Worm (Caenorhabditis elegans) whole organism, L1 larva: Measurements from ENCODE around the gene oac-46.

Experiments
- ama-1 ChIP-seq: fragments of 150-350 bp; optimal IDR thresholded peaks from 2 replicates; lab custom pipeline; 2014
- ceh-82 ChIP-seq, 3 experiments: fragments of 150-350 bp in 1 of 3; sonication (generic microtip) in 2 of 3; optimal IDR thresholded peaks; 2 replicates each; lab custom pipeline; 2014 to 2017; ENCODE audit warnings: missing biosample characterization in 3 of 3, missing genetic modification characterization in 3 of 3
- fos-1 ChIP-seq: fragments of 150-350 bp; optimal IDR thresholded peaks from 2 replicates; lab custom pipeline; 2014; ENCODE audit warnings: missing biosample characterization, missing genetic modification characterization
- grh-1 ChIP-seq: fragments of 200-800 bp; sonication (Bioruptor generic); IDR thresholded peaks from 2 replicates; pipeline ENCODE4 v1.3.6; 2022; ENCODE audit warnings: missing genetic modification reagents, missing genetic modification characterization, missing compliant biosample characterization
- mdl-1 ChIP-seq, 2 experiments: fragments of 150-350 bp; optimal IDR thresholded peaks; 2 replicates each; lab custom pipeline; 2014 to 2017; ENCODE audit warnings: missing biosample characterization in 2 of 2, missing genetic modification characterization in 2 of 2, inconsistent platforms in 1 of 2
- mep-1 ChIP-seq: fragments of 150-350 bp; optimal IDR thresholded peaks from 2 replicates; lab custom pipeline; 2014; ENCODE audit warnings: missing biosample characterization, missing genetic modification characterization
- nhr-12 ChIP-seq: sonication (generic microtip); optimal IDR thresholded peaks from 2 replicates; lab custom pipeline; 2017; ENCODE audit warnings: missing biosample characterization, missing genetic modification characterization
- skn-1 ChIP-seq: fragments of 150-350 bp; optimal IDR thresholded peaks from 2 replicates; lab custom pipeline; 2014; ENCODE audit warnings: missing biosample characterization, missing genetic modification characterization
- xbp-1 ChIP-seq: sonication (generic microtip); optimal IDR thresholded peaks from 2 replicates; lab custom pipeline; 2016; ENCODE audit warnings: missing genetic modification characterization, missing compliant biosample characterization

DNA sequence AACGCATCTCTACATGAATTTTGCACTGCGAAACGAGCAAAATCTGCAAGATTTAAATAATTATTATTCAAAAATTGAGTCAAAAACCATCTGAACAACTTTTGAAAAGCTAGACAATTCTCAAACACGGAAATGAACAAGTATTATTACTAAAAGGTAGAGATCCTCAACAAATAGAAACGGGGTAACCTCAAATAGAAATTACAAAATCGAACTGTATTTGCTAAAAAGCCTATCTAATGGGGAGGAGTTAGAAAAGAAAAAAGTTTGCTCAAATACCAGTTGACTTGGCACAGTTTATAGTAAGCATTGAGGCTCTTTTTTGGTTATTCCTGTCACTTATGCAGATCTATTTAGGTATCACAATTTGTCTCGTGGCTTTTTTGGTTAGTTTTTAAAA lies 26.1 kb downstream of the oac-46 start, which contains the start of gene nas-25:
- no peak for TF ChIP-seq fos-1
- TF ChIP-seq ceh-82 (tag; optimal IDR thresholded peaks at IDR 0.05; lab: Kevin White, UChicago) = no peak
- no peak for TF ChIP-seq skn-1 (tag; lab: Kevin White, UChicago)
- TF ChIP-seq xbp-1 (tag; lab: Kevin White, UChicago) = no peak
- TF ChIP-seq nhr-12 (tag; lab: Kevin White, UChicago) = no peak
- TF ChIP-seq ama-1 (lab: Kevin White, UChicago) = no peak
- TF ChIP-seq grh-1 = no peak
- no peak for TF ChIP-seq mep-1
- no peak for TF ChIP-seq mdl-1 (tag; optimal IDR thresholded peaks at IDR 0.05; lab: Kevin White, UChicago)
